Worm (Caenorhabditis elegans): ENCODE data around the gene odr-1.

odr-1 gene

ce11 chrX:13550890-13551289 lies at the start of gene odr-1:
TSS of gene odr-1 (minus strand) at chrX:13550990.
- TF ChIP-seq tbx-2 (tag; optimal IDR thresholded peaks at IDR 0.05) = no peak
- TF ChIP-seq ceh-9 (tag; optimal IDR thresholded peaks at IDR 0.05) = no peak
- TF ChIP-seq elt-2 (tag; optimal IDR thresholded peaks at IDR 0.05) = no peak
- TF ChIP-seq elt-3 (tag; optimal IDR thresholded peaks at IDR 0.05) = no peak
- no peak for TF ChIP-seq nhr-23 (tag; optimal IDR thresholded peaks at IDR 0.05)
- TF ChIP-seq ztf-11 (tag; optimal IDR thresholded peaks at IDR 0.05) = no peak
- TF ChIP-seq nhr-67 (tag; optimal IDR thresholded peaks at IDR 0.05) = no peak
- no peak for TF ChIP-seq nhr-11 (tag; optimal IDR thresholded peaks at IDR 0.05)
- no peak for TF ChIP-seq lsy-12 (tag; optimal IDR thresholded peaks at IDR 0.05)
- no peak for TF ChIP-seq nfya-1 (tag; optimal IDR thresholded peaks at IDR 0.05; ENCODE audit: insufficient read depth)
- TF ChIP-seq lin-15B (tag; optimal IDR thresholded peaks at IDR 0.05) = no peak
- TF ChIP-seq eor-1 (tag; optimal IDR thresholded peaks at IDR 0.05) = no peak
- no peak for TF ChIP-seq nhr-25 (tag; optimal IDR thresholded peaks at IDR 0.05)

ce11 chrX:13600136-13600535 lies 49.3 kb upstream of the odr-1 start, which contains the start of gene F54B11.7:
TSS of gene F54B11.7 (plus strand) at chrX:13600436.
- TF ChIP-seq unc-62 (GFP tag; optimal IDR thresholded peaks at IDR 0.05) (no peak), egl-5 (tag; optimal IDR thresholded peaks at IDR 0.05) (no peak), fkh-2 (tag; optimal IDR thresholded peaks at IDR 0.05) (no peak), lin-39 (tag; optimal IDR thresholded peaks at IDR 0.05) (no peak), unc-39 (tag; optimal IDR thresholded peaks at IDR 0.05) (no peak), fkh-10 (GFP tag; optimal IDR thresholded peaks at IDR 0.05) (no peak), mdl-1 (tag; optimal IDR thresholded peaks at IDR 0.05) (no peak), tbx-2 (tag; optimal IDR thresholded peaks at IDR 0.05) (no peak), snpc-4 (tag; optimal IDR thresholded peaks at IDR 0.05) (no peak), lsy-12 (tag; optimal IDR thresholded peaks at IDR 0.05) (no peak), zag-1 (tag; optimal IDR thresholded peaks at IDR 0.05) (no peak), nhr-43 (tag; optimal IDR thresholded peaks at IDR 0.05; ENCODE audit: poor library complexity, severe bottlenecking) (no peak), fos-1 (tag; optimal IDR thresholded peaks at IDR 0.05) (no peak), nhr-76 (tag; optimal IDR thresholded peaks at IDR 0.05) (no peak), nhr-28 (tag; optimal IDR thresholded peaks at IDR 0.05) (no peak), nhr-77 (tag; optimal IDR thresholded peaks at IDR 0.05) (no peak), nhr-23 (tag; optimal IDR thresholded peaks at IDR 0.05) (no peak), ceh-16 (tag; optimal IDR thresholded peaks at IDR 0.05) (no peak), ceh-9 (tag; optimal IDR thresholded peaks at IDR 0.05) (no peak)

DNA sequence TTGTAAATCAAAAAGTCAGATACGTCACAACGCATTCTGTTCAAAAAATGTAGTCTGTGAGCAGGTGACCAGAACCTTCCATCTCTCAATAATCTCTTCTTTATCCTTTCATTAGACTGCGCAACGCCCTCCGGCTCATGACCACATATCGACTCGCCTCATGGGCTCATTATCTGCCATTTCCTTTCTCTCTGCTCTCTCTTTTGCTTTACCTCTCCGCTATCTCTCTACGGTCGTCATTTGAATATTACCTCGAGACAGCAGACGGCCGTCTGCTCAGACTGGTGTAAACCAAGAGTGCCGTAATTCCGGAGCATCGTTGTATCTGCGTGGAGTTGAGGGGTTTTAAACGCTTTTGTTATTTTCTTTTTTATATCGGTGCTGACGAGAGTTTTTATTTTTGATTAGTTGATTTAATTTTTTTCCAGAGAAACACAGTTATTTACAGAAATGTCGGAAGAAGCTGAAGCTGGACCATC lies 47.3 kb upstream of the odr-1 start, which contains the start of gene bra-1:
bra-1 (plus strand) TSS at position 429 of the 479 bp plus-strand sequence.
- peak; percentile 24 for TF ChIP-seq hmg-11 (tag; optimal IDR thresholded peaks at IDR 0.05)
- TF ChIP-seq tbx-2 (tag; optimal IDR thresholded peaks at IDR 0.05) = no peak
- no peak for TF ChIP-seq fos-1 (tag; optimal IDR thresholded peaks at IDR 0.05)
- TF ChIP-seq lin-15B (tag; optimal IDR thresholded peaks at IDR 0.05) = peak; percentile 42
- TF ChIP-seq nhr-12 (tag; optimal IDR thresholded peaks at IDR 0.05) = no peak
- no peak for TF ChIP-seq sea-2 (GFP tag; optimal IDR thresholded peaks at IDR 0.05)
- TF ChIP-seq fkh-2 (tag; optimal IDR thresholded peaks at IDR 0.05) = no peak
- TF ChIP-seq nhr-11 (tag; optimal IDR thresholded peaks at IDR 0.05) = peak; percentile 35
- no peak for TF ChIP-seq nhr-28 (tag; optimal IDR thresholded peaks at IDR 0.05)
- peak; percentile 27 for TF ChIP-seq fkh-10 (GFP tag; optimal IDR thresholded peaks at IDR 0.05)
- peak; percentile 51 for TF ChIP-seq elt-2 (tag; optimal IDR thresholded peaks at IDR 0.05)
- TF ChIP-seq jun-1 (tag; optimal IDR thresholded peaks at IDR 0.05) = no peak
- TF ChIP-seq nhr-25 (tag; optimal IDR thresholded peaks at IDR 0.05) = no peak
- no peak for TF ChIP-seq nhr-76 (tag; optimal IDR thresholded peaks at IDR 0.05)
- peak; percentile 68 for TF ChIP-seq nfya-1 (tag; optimal IDR thresholded peaks at IDR 0.05; ENCODE audit: insufficient read depth)
- TF ChIP-seq lin-39 (tag; optimal IDR thresholded peaks at IDR 0.05) = peak; percentile 60
- peak; percentile 38 for TF ChIP-seq pqm-1 (tag; optimal IDR thresholded peaks at IDR 0.05)
- TF ChIP-seq ceh-28 (tag; optimal IDR thresholded peaks at IDR 0.05) = no peak
- TF ChIP-seq snpc-4 (tag; optimal IDR thresholded peaks at IDR 0.05) = peak; percentile 27
- peak; percentile 68 for TF ChIP-seq pha-4 (tag; optimal IDR thresholded peaks at IDR 0.05)

Measured in whole organism, L3 larva.